Worm (Caenorhabditis elegans) whole organism, L4 larva: ENCODE data around the gene nop-1.

Experiments
- F26F4.8 ChIP-seq: fragments of 200-800 bp; sonication (Bioruptor generic); conservative IDR thresholded peaks from 2 replicates; pipeline ENCODE4 v1.3.6; 2022; ENCODE audit warnings: missing genetic modification characterization, missing compliant biosample characterization
- F49E8.2 ChIP-seq: sonication (generic microtip); optimal IDR thresholded peaks from 2 replicates; lab custom pipeline; 2016; ENCODE audit warnings: missing compliant biosample characterization, mild to moderate bottlenecking, missing genetic modification characterization, borderline replicate concordance
- T20F7.1 ChIP-seq: fragments of 200-800 bp; sonication (Bioruptor generic); optimal IDR thresholded peaks from 2 replicates; lab custom pipeline; 2018; ENCODE audit warnings: mild to moderate bottlenecking, missing genetic modification characterization, missing compliant biosample characterization
- Y105C5A.15 ChIP-seq: fragments of 200-800 bp; sonication (Bioruptor generic); IDR thresholded peaks from 2 replicates; pipeline ENCODE4 v1.3.6; 2022; ENCODE audit warnings: missing genetic modification characterization, missing compliant biosample characterization
- Y75B8A.6 ChIP-seq: fragments of 200-800 bp; sonication (Bioruptor generic); IDR thresholded peaks from 2 replicates; pipeline ENCODE4 v1.3.6; 2022; ENCODE audit warnings: missing genetic modification reagents, missing genetic modification characterization, missing compliant biosample characterization
- ZK546.5 ChIP-seq, 2 experiments: sonication (generic microtip); optimal IDR thresholded peaks; 2 replicates each; lab custom pipeline; 2017; ENCODE audit warnings: missing biosample characterization in 2 of 2, missing genetic modification characterization in 2 of 2
- aha-1 ChIP-seq: fragments of 150-350 bp; peaks from one replicate; lab custom pipeline; 2014; ENCODE audit warnings: missing biosample characterization, missing genetic modification characterization
- ama-1 ChIP-seq: fragments of 150-350 bp; optimal IDR thresholded peaks from 2 replicates; lab custom pipeline; 2014; ENCODE audit warnings: inconsistent platforms, mixed read lengths
- attf-4 ChIP-seq: sonication (generic microtip); optimal IDR thresholded peaks from 3 replicates; lab custom pipeline; 2017; ENCODE audit warnings: missing biosample characterization, missing genetic modification characterization
- ceh-20 ChIP-seq: fragments of 200-800 bp; sonication (Bioruptor generic); IDR thresholded peaks from 2 replicates; pipeline ENCODE4 v1.3.6; 2022; ENCODE audit warnings: missing genetic modification reagents, missing genetic modification characterization, missing compliant biosample characterization
- ceh-32 ChIP-seq: sonication (generic microtip); optimal IDR thresholded peaks from 2 replicates; lab custom pipeline; 2016; ENCODE audit warnings: mild to moderate bottlenecking, missing genetic modification characterization, missing compliant biosample characterization; ENCODE audit not compliant: poor library complexity
- cey-2 ChIP-seq: sonication (generic microtip); optimal IDR thresholded peaks from 3 replicates; lab custom pipeline; 2017; ENCODE audit warnings: missing genetic modification characterization, mild to moderate bottlenecking, missing compliant biosample characterization, antibody characterized with exemption, borderline replicate concordance; ENCODE audit not compliant: insufficient read depth
- daf-8 ChIP-seq: fragments of 200-800 bp; sonication (Bioruptor generic); IDR thresholded peaks from 2 replicates; pipeline ENCODE4 v1.3.6; 2022; ENCODE audit warnings: missing genetic modification characterization, missing compliant biosample characterization
- dmd-6 ChIP-seq: fragments of 200-800 bp; sonication (Bioruptor generic); IDR thresholded peaks from 2 replicates; pipeline ENCODE4 v1.3.6; 2022; ENCODE audit warnings: missing genetic modification reagents, missing genetic modification characterization, missing compliant biosample characterization
- dmd-9 ChIP-seq: fragments of 200-800 bp; sonication (Bioruptor generic); IDR thresholded peaks from 2 replicates; pipeline ENCODE4 v1.3.6; 2022; ENCODE audit warnings: missing genetic modification reagents, missing genetic modification characterization, missing compliant biosample characterization
- dpl-1 ChIP-seq: fragments of 150-350 bp; optimal IDR thresholded peaks from 2 replicates; lab custom pipeline; 2014; ENCODE audit warnings: missing biosample characterization, missing genetic modification reagents, missing genetic modification characterization
- duxl-1 ChIP-seq: sonication (generic microtip); optimal IDR thresholded peaks from 2 replicates; lab custom pipeline; 2016; ENCODE audit warnings: mild to moderate bottlenecking, missing genetic modification characterization, moderate library complexity, missing compliant biosample characterization; ENCODE audit not compliant: poor library complexity
- dve-1 ChIP-seq: sonication (generic microtip); optimal IDR thresholded peaks from 2 replicates; lab custom pipeline; 2017; ENCODE audit warnings: antibody characterized with exemption, mild to moderate bottlenecking, missing genetic modification characterization, missing compliant biosample characterization; ENCODE audit not compliant: insufficient read depth
- gei-8 ChIP-seq: fragments of 200-800 bp; sonication (Bioruptor generic); optimal IDR thresholded peaks from 2 replicates; lab custom pipeline; 2018; ENCODE audit warnings: mild to moderate bottlenecking, missing genetic modification characterization, missing compliant biosample characterization
- hlh-11 ChIP-seq: fragments of 200-800 bp; sonication (Bioruptor generic); optimal IDR thresholded peaks from 2 replicates; lab custom pipeline; 2018; ENCODE audit warnings: mild to moderate bottlenecking, missing genetic modification characterization, missing compliant biosample characterization
- hlh-30 ChIP-seq: sonication (generic microtip); optimal IDR thresholded peaks from 2 replicates; lab custom pipeline; 2017; ENCODE audit warnings: antibody characterized with exemption, mild to moderate bottlenecking, missing genetic modification characterization, missing compliant biosample characterization; ENCODE audit not compliant: insufficient read depth
- lin-29 ChIP-seq: fragments of 200-800 bp; sonication (Bioruptor generic); IDR thresholded peaks from 2 replicates; pipeline ENCODE4 v1.3.6; 2022; ENCODE audit warnings: missing genetic modification reagents, missing genetic modification characterization, missing compliant biosample characterization
- lsy-2 ChIP-seq, 2 experiments: fragments of 150-350 bp in 1 of 2; sonication (generic microtip) in 1 of 2; optimal IDR thresholded peaks; 2 replicates each; lab custom pipeline; 2014 to 2017; ENCODE audit warnings: missing biosample characterization in 2 of 2, missing genetic modification characterization in 2 of 2
- madf-5 ChIP-seq, 2 experiments: fragments of 200-800 bp; sonication (Bioruptor generic); IDR thresholded peaks; 2 replicates each; pipeline ENCODE4 v1.3.6; 2022; ENCODE audit warnings: missing compliant biosample characterization in 2 of 2, missing genetic modification characterization in 2 of 2
- madf-9 ChIP-seq: fragments of 200-800 bp; sonication (Bioruptor generic); conservative IDR thresholded peaks from 2 replicates; pipeline ENCODE4 v1.3.6; 2022; ENCODE audit warnings: missing genetic modification reagents, missing genetic modification characterization, missing compliant biosample characterization
- mdl-1 ChIP-seq, 2 experiments: fragments of 150-350 bp in 1 of 2; sonication (generic microtip) in 1 of 2; optimal IDR thresholded peaks; 2 replicates each; lab custom pipeline; 2014 to 2017; ENCODE audit warnings: missing biosample characterization in 2 of 2, missing genetic modification characterization in 2 of 2
- mep-1 ChIP-seq: fragments of 150-350 bp; sonication (generic microtip); optimal IDR thresholded peaks from 3 replicates; lab custom pipeline; 2014; ENCODE audit warnings: missing biosample characterization, missing genetic modification characterization
- mes-2 ChIP-seq: sonication (generic microtip); optimal IDR thresholded peaks from 2 replicates; lab custom pipeline; 2016; ENCODE audit warnings: missing genotype, mild to moderate bottlenecking, missing genetic modification characterization, missing compliant biosample characterization; ENCODE audit not compliant: poor library complexity, severe bottlenecking
- mxl-2 ChIP-seq: fragments of 200-800 bp; sonication (Bioruptor generic); conservative IDR thresholded peaks from 2 replicates; pipeline ENCODE4 v1.3.6; 2022; ENCODE audit warnings: missing genetic modification reagents, missing genetic modification characterization, missing compliant biosample characterization
- mxl-3 ChIP-seq: fragments of 200-800 bp; sonication (Bioruptor generic); optimal IDR thresholded peaks from 2 replicates; lab custom pipeline; 2018; ENCODE audit warnings: mild to moderate bottlenecking, missing genetic modification characterization, missing compliant biosample characterization
- nhr-10 ChIP-seq: fragments of 150-350 bp; optimal IDR thresholded peaks from 2 replicates; lab custom pipeline; 2014; ENCODE audit warnings: missing biosample characterization, missing genetic modification characterization
- nhr-102 ChIP-seq: sonication (generic microtip); optimal IDR thresholded peaks from 2 replicates; lab custom pipeline; 2016; ENCODE audit warnings: mild to moderate bottlenecking, missing genetic modification characterization, moderate library complexity, missing compliant biosample characterization
- nhr-25 ChIP-seq: sonication (generic microtip); optimal IDR thresholded peaks from 2 replicates; lab custom pipeline; 2017; ENCODE audit warnings: missing genetic modification characterization, mild to moderate bottlenecking, missing compliant biosample characterization, antibody characterized with exemption, moderate library complexity, borderline replicate concordance; ENCODE audit not compliant: insufficient read depth
- nhr-41 ChIP-seq: fragments of 200-800 bp; sonication (Bioruptor generic); IDR thresholded peaks from 2 replicates; pipeline ENCODE4 v1.3.6; 2022; ENCODE audit warnings: missing genetic modification reagents, missing genetic modification characterization, missing compliant biosample characterization
- nhr-48 ChIP-seq: sonication (generic microtip); optimal IDR thresholded peaks from 2 replicates; lab custom pipeline; 2016; ENCODE audit warnings: mild to moderate bottlenecking, missing genetic modification characterization, missing compliant biosample characterization
- nhr-77 ChIP-seq: fragments of 150-350 bp; optimal IDR thresholded peaks from 2 replicates; lab custom pipeline; 2014; ENCODE audit warnings: missing biosample characterization, missing genetic modification characterization
- rbr-2 ChIP-seq: sonication (generic microtip); optimal IDR thresholded peaks from 2 replicates; lab custom pipeline; 2016; ENCODE audit warnings: missing genotype, missing genetic modification characterization, missing compliant biosample characterization
- skn-1 ChIP-seq: fragments of 150-350 bp; optimal IDR thresholded peaks from 2 replicates; lab custom pipeline; 2014; ENCODE audit warnings: missing biosample characterization, missing genetic modification characterization
- spr-1 ChIP-seq: sonication (generic microtip); optimal IDR thresholded peaks from 2 replicates; lab custom pipeline; 2016; ENCODE audit warnings: mild to moderate bottlenecking, missing genetic modification characterization, missing compliant biosample characterization
- tra-1 ChIP-seq: fragments of 200-800 bp; sonication (Bioruptor generic); IDR thresholded peaks from 2 replicates; pipeline ENCODE4 v1.3.6; 2022; ENCODE audit warnings: missing genetic modification reagents, missing genetic modification characterization, missing compliant biosample characterization
- unc-62 ChIP-seq, 3 experiments: fragments of 150-350 bp in 1 of 3; sonication (generic microtip); optimal IDR thresholded peaks in 2 of 3; peaks in 1 of 3; 1 replicate in 1 of 3; 2 replicates in 2 of 3; lab custom pipeline; 2014 to 2017; ENCODE audit warnings: missing biosample characterization in 3 of 3, missing genetic modification characterization in 3 of 3, missing genetic modification reagents in 3 of 3, missing genotype in 1 of 3
- zag-1 ChIP-seq: fragments of 150-350 bp; optimal IDR thresholded peaks from 2 replicates; lab custom pipeline; 2014; ENCODE audit warnings: missing biosample characterization, missing genetic modification characterization
- zfp-3 ChIP-seq: fragments of 200-800 bp; sonication (Bioruptor generic); conservative IDR thresholded peaks from 2 replicates; pipeline ENCODE4 v1.3.6; 2022; ENCODE audit warnings: missing genetic modification reagents, missing genetic modification characterization, missing compliant biosample characterization
- ztf-11 ChIP-seq: fragments of 150-350 bp; optimal IDR thresholded peaks from 2 replicates; lab custom pipeline; 2014; ENCODE audit warnings: missing biosample characterization, missing genetic modification characterization

The nop-1 gene

DNA sequence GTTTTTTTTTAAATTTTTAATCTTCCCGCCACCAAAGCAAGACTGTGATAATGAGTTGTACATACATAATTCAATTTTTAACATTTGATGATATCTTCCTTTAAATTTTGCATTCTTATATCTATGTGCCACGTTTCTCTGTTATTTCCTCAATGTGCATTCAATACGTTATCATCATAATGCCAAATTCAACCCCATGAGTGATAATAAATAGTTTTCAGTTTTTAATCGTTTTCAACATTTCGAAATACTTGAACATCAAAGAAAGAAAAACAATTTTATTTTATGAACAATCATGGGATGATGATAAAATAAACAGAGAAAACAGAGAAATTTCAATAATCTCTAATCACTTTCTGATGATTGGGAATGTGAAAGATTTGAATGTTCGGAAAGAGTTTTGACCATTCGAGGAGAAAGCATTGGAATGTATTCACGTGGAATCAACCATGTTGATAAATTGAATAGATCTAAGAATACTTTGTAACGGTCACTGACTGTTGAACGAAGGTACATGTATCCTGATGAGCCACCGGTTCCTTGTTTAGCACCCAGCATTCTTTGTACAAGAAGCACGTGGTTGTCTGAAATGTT, 41.1 kb upstream of the nop-1 start (continued):
- TF ChIP-seq rbr-2 (tag; lab: Kevin White, UChicago) (no peak), ama-1 (lab: Kevin White, UChicago) (peak; percentile 63), nhr-77 (peak; percentile 88), hlh-11 (tag; lab: Kevin White, UChicago) (peak; percentile 58), aha-1 (tag; lab: Kevin White, UChicago) (peak; percentile 90), mep-1 (tag; lab: Kevin White, UChicago) (peak; percentile 86), zag-1 (tag; lab: Kevin White, UChicago) (no peak), lin-29 (GFP tag; lab: Robert Waterston, UW) (no peak), ceh-32 (tag; lab: Kevin White, UChicago) (no peak), nhr-41 (GFP tag; lab: Robert Waterston, UW) (no peak), hlh-30 (tag; lab: Kevin White, UChicago) (peak; percentile 72), gei-8 (GFP tag; lab: Kevin White, UChicago) (no peak), mes-2 (tag; lab: Kevin White, UChicago) (peak; percentile 22), spr-1 (tag; lab: Kevin White, UChicago) (no peak), duxl-1 (tag; lab: Kevin White, UChicago) (peak; percentile 24), dve-1 (peak; percentile 97), nhr-102 (tag; lab: Kevin White, UChicago) (peak; percentile 62), mxl-3 (GFP tag; lab: Kevin White, UChicago) (peak; percentile 31), nhr-25 (tag; lab: Kevin White, UChicago) (no peak), lsy-2 (tag; optimal IDR thresholded peaks at IDR 0.05; lab: Kevin White, UChicago) (peak in 1 of 2 experiments; percentile 35)

DNA sequence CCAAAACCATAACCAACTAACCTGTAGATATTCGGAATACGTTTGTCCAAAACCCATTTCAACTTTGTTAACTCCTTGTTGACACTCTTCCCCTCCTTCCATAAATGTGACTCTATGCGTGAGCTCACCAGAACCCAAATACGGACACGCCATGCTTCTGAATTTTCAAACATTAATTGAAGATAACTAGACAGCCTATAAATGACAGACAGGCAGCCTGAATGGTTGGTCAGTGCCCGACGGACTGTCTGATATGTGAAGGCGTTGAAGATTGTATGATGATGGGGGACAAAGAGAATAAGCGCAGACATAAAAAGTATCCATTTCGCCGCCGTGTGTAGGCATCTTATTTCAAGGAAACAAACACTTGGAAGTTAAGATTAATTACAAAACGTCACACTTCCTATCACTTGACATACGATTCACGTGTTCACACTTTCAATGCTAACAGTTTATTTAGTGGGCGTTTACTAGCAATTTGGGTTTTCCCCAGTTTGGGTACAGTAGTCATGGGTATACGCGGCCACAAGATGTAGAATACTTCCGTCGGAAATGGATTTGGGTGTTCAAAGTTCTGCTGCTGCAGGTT, 38.6 kb upstream of the nop-1 start, which contains the start of the genes tdo-2 and C28H8.2:
TSS of gene tdo-2 (minus strand) at position 157 of the 589 bp plus-strand sequence.
TSS of gene C28H8.2 (plus strand) at position 524 of the 589 bp plus-strand sequence.
- TF ChIP-seq daf-8 (GFP tag; lab: Robert Waterston, UW) (no peak), ceh-20 (peak; percentile 81), mxl-3 (GFP tag; lab: Kevin White, UChicago) (peak; percentile 86), hlh-30 (tag; lab: Kevin White, UChicago) (peak; percentile 84), F49E8.2 (tag; lab: Kevin White, UChicago) (no peak), nhr-10 (tag; lab: Kevin White, UChicago) (peak; percentile 0), madf-5 (GFP tag; IDR thresholded peaks at IDR 0.05; lab: Robert Waterston, UW) (no peak), nhr-25 (tag; lab: Kevin White, UChicago) (peak; percentile 70), zfp-3 (no peak), mdl-1 (tag; optimal IDR thresholded peaks at IDR 0.05; lab: Kevin White, UChicago) (peak; percentile 38 to 85), dmd-9 (GFP tag; lab: Robert Waterston, UW) (no peak), aha-1 (tag; lab: Kevin White, UChicago) (no peak), tra-1 (GFP tag; lab: Robert Waterston, UW) (peak; percentile 55; the same call in 1 of the 2 replicates), mxl-2 (no peak), dpl-1 (GFP tag; lab: Kevin White, UChicago) (peak; percentile 6), attf-4 (tag; lab: Kevin White, UChicago) (no peak), madf-9 (no peak), hlh-11 (tag; lab: Kevin White, UChicago) (peak; percentile 88), spr-1 (tag; lab: Kevin White, UChicago) (no peak), cey-2 (tag; lab: Kevin White, UChicago) (peak; percentile 84), Y105C5A.15 (GFP tag; lab: Robert Waterston, UW) (no peak), ama-1 (lab: Kevin White, UChicago) (peak; percentile 56), F26F4.8 (GFP tag; lab: Robert Waterston, UW) (no peak), T20F7.1 (GFP tag; lab: Kevin White, UChicago) (no peak), zag-1 (tag; lab: Kevin White, UChicago) (no peak), ZK546.5 (tag; optimal IDR thresholded peaks at IDR 0.05; lab: Kevin White, UChicago) (no peak), mep-1 (tag; lab: Kevin White, UChicago) (peak; percentile 29), skn-1 (no peak), dve-1 (peak; percentile 60), ztf-11 (tag; lab: Kevin White, UChicago) (no peak), lsy-2 (tag; optimal IDR thresholded peaks at IDR 0.05; lab: Kevin White, UChicago) (peak in 1 of 2 experiments; percentile 67), unc-62 (GFP tag; optimal IDR thresholded peaks at IDR 0.05 in 1 of 2; lab: Kevin White, UChicago) (peak in 1 of 2 experiments; percentile 99), unc-62 (tag; optimal IDR thresholded peaks at IDR 0.05; lab: Kevin White, UChicago) (no peak), dmd-6 (GFP tag; lab: Robert Waterston, UW) (peak; percentile 61), Y75B8A.6 (GFP tag; lab: Robert Waterston, UW) (no peak), nhr-48 (peak; percentile 85)
